Worm (Caenorhabditis elegans) whole organism, early embryonic: Measurements from ENCODE around the gene pigg-1.

ENCODE experiments used
- aly-1 ChIP-seq: sonication (generic microtip); optimal IDR thresholded peaks from 2 replicates; lab custom pipeline; 2016; ENCODE audit warnings: missing genetic modification characterization, missing compliant biosample characterization
- ama-1 ChIP-seq: fragments of 150-350 bp; optimal IDR thresholded peaks from 2 replicates; lab custom pipeline; 2014
- hmbx-1 ChIP-seq: sonication (generic microtip); optimal IDR thresholded peaks from 2 replicates; lab custom pipeline; 2016; ENCODE audit warnings: mild to moderate bottlenecking, missing genetic modification characterization, missing compliant biosample characterization
- hnd-1 ChIP-seq: sonication (generic microtip); optimal IDR thresholded peaks from 2 replicates; lab custom pipeline; 2016; ENCODE audit warnings: missing genetic modification characterization, missing compliant biosample characterization
- pes-1 ChIP-seq: fragments of 200-800 bp; sonication (Bioruptor generic); IDR thresholded peaks from 2 replicates; pipeline ENCODE4 v1.3.6; 2022; ENCODE audit warnings: missing genetic modification reagents, missing genetic modification characterization, missing compliant biosample characterization
- tbx-37 ChIP-seq: fragments of 200-800 bp; sonication (Bioruptor generic); conservative IDR thresholded peaks from 2 replicates; pipeline ENCODE4 v1.3.6; 2022; ENCODE audit warnings: missing genetic modification reagents, missing genetic modification characterization, missing compliant biosample characterization

DNA sequence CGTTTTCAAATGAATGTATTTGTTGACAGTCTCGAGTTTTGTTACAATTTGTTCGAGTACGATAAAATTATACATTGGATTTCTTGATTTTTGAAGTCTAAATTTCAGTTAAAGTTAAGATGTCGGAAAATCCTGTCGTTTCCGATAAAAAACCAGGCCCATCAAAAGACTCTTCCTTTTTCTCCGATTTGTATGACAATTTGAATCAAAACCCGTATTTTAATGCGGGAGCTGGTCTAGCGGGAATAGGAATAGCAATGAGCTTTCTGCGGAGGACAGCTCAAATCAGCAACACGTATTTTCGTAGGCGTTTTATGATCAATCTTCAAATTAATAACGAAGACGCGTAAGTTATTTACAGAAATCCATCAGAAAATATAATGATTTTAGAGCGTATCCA lies 29.1 kb downstream of the pigg-1 start, which contains the start of gene bcs-1:
- TF ChIP-seq hmbx-1 (tag; lab: Kevin White, UChicago) (no peak), tbx-37 (GFP tag; lab: Robert Waterston, UW) (no peak), hnd-1 (tag; lab: Kevin White, UChicago) (no peak), aly-1 (tag; lab: Kevin White, UChicago) (no peak), ama-1 (lab: Kevin White, UChicago) (no peak), pes-1 (no peak)
